Fruit fly (Drosophila melanogaster) whole organism, embryonic: ENCODE data around the gene CG17646.

Experiments
- Atf-2 ChIP-seq: fragments of 200-800 bp; sonication (Bioruptor generic); optimal IDR thresholded peaks from 2 replicates; lab custom pipeline; 2016; ENCODE audit warnings: missing biosample characterization, missing genetic modification characterization
- C15 ChIP-seq: fragments of 200-800 bp; sonication (Bioruptor generic); IDR thresholded peaks from 3 replicates; pipeline ENCODE4 v1.3.6; 2022; ENCODE audit warnings: missing biosample characterization, missing genetic modification characterization
- CG1024 ChIP-seq: fragments of 200-800 bp; sonication (Bioruptor generic); IDR thresholded peaks from 2 replicates; pipeline ENCODE4 v1.3.6; 2022; ENCODE audit warnings: missing biosample characterization, missing genetic modification characterization
- CG10979 ChIP-seq: fragments of 200-800 bp; sonication (Bioruptor generic); optimal IDR thresholded peaks from 2 replicates; lab custom pipeline; 2018; ENCODE audit warnings: missing biosample characterization, mild to moderate bottlenecking, missing genetic modification characterization, moderate library complexity
- CG11504 ChIP-seq: fragments of 200-800 bp; sonication (Bioruptor generic); optimal IDR thresholded peaks from 3 replicates; lab custom pipeline; 2019; ENCODE audit warnings: missing biosample characterization, mild to moderate bottlenecking, missing genetic modification characterization, moderate library complexity
- CG11696 ChIP-seq: fragments of 200-800 bp; sonication (Bioruptor generic); IDR thresholded peaks from 2 replicates; pipeline ENCODE4 v1.3.6; 2022; ENCODE audit warnings: missing biosample characterization, missing genetic modification characterization
- CG12299 ChIP-seq: fragments of 200-800 bp; sonication (Bioruptor generic); optimal IDR thresholded peaks from 2 replicates; lab custom pipeline; 2018; ENCODE audit warnings: missing biosample characterization, mild to moderate bottlenecking, missing genetic modification characterization
- CG13424 ChIP-seq: fragments of 200-800 bp; sonication (Bioruptor generic); optimal IDR thresholded peaks from 2 replicates; lab custom pipeline; 2019; ENCODE audit warnings: missing biosample characterization, mild to moderate bottlenecking, missing genetic modification characterization, moderate library complexity
- CG15696 ChIP-seq: fragments of 200-800 bp; sonication (Bioruptor generic); optimal IDR thresholded peaks from 2 replicates; lab custom pipeline; 2019; ENCODE audit warnings: missing biosample characterization, mild to moderate bottlenecking, missing genetic modification characterization, moderate library complexity
- CG1602 ChIP-seq: fragments of 200-800 bp; sonication (Bioruptor generic); optimal IDR thresholded peaks from 3 replicates; lab custom pipeline; 2016; ENCODE audit warnings: missing biosample characterization, missing genetic modification characterization
- CG17568 ChIP-seq: fragments of 200-800 bp; sonication (Bioruptor generic); optimal IDR thresholded peaks from 2 replicates; lab custom pipeline; 2018; ENCODE audit warnings: missing biosample characterization, mild to moderate bottlenecking, missing genetic modification characterization, moderate library complexity
- CG17912 ChIP-seq: fragments of 200-800 bp; sonication (Bioruptor generic); optimal IDR thresholded peaks from 2 replicates; lab custom pipeline; 2018; ENCODE audit warnings: missing biosample characterization, mild to moderate bottlenecking, missing genetic modification characterization
- CG18011 ChIP-seq: fragments of 200-800 bp; sonication (Bioruptor generic); optimal IDR thresholded peaks from 2 replicates; lab custom pipeline; 2017; ENCODE audit warnings: missing biosample characterization, missing genetic modification characterization, mild to moderate bottlenecking, moderate library complexity, missing genotype
- CG18599 ChIP-seq: fragments of 200-800 bp; sonication (Bioruptor generic); optimal IDR thresholded peaks from 3 replicates; lab custom pipeline; 2017; ENCODE audit warnings: missing biosample characterization, missing genetic modification characterization, mild to moderate bottlenecking, moderate library complexity, missing genetic modification reagents
- CG31365 ChIP-seq: fragments of 200-800 bp; sonication (Bioruptor generic); optimal IDR thresholded peaks from 2 replicates; lab custom pipeline; 2018; ENCODE audit warnings: missing biosample characterization, mild to moderate bottlenecking, missing genetic modification characterization
- CG32532 ChIP-seq: fragments of 200-800 bp; sonication (Bioruptor generic); IDR thresholded peaks from 2 replicates; pipeline ENCODE4 v1.3.6; 2022; ENCODE audit warnings: missing biosample characterization, missing genetic modification characterization
- CG3838 ChIP-seq: fragments of 200-800 bp; sonication (Bioruptor generic); optimal IDR thresholded peaks from 3 replicates; lab custom pipeline; 2016; ENCODE audit warnings: missing biosample characterization, missing genetic modification characterization
- CG3847 ChIP-seq: fragments of 200-800 bp; sonication (Bioruptor generic); IDR thresholded peaks from 2 replicates; pipeline ENCODE4 v1.3.6; 2022; ENCODE audit warnings: missing biosample characterization, missing genetic modification characterization
- CG7987 ChIP-seq: fragments of 200-800 bp; sonication (Bioruptor generic); optimal IDR thresholded peaks from 2 replicates; lab custom pipeline; 2018; ENCODE audit warnings: missing biosample characterization, mild to moderate bottlenecking, missing genetic modification characterization, moderate library complexity
- CG8089 ChIP-seq: fragments of 200-800 bp; sonication (Bioruptor generic); optimal IDR thresholded peaks from 3 replicates; lab custom pipeline; 2016; ENCODE audit warnings: missing biosample characterization, missing genetic modification characterization
- CG9817 ChIP-seq: fragments of 200-800 bp; sonication (Bioruptor generic); optimal IDR thresholded peaks from 2 replicates; lab custom pipeline; 2018; ENCODE audit warnings: missing biosample characterization, mild to moderate bottlenecking, missing genetic modification characterization, moderate library complexity
- CoRest ChIP-seq: fragments of 200-800 bp; sonication (Bioruptor generic); optimal IDR thresholded peaks from 3 replicates; lab custom pipeline; 2018; ENCODE audit warnings: missing biosample characterization, mild to moderate bottlenecking, missing genetic modification characterization, moderate library complexity
- Dfd ChIP-seq, 2 experiments: fragments of >200 bp; optimal IDR thresholded peaks; 2 replicates each; lab custom pipeline; 2017; ENCODE audit warnings: missing biosample characterization in 2 of 2, missing genetic modification characterization in 2 of 2
- Dip2 ChIP-seq: fragments of 200-800 bp; sonication (Bioruptor generic); IDR thresholded peaks from 2 replicates; pipeline ENCODE4 v1.3.6; 2022; ENCODE audit warnings: missing biosample characterization, missing genetic modification characterization
- Dp ChIP-seq: fragments of 200-800 bp; sonication (Bioruptor generic); optimal IDR thresholded peaks from 2 replicates; lab custom pipeline; 2018; ENCODE audit warnings: missing biosample characterization, mild to moderate bottlenecking, missing genetic modification characterization, moderate library complexity
- Fer3 ChIP-seq: fragments of 200-800 bp; sonication (Bioruptor generic); optimal IDR thresholded peaks from 2 replicates; lab custom pipeline; 2018; ENCODE audit warnings: missing biosample characterization, mild to moderate bottlenecking, missing genetic modification characterization, moderate library complexity
- HmgD ChIP-seq: fragments of 200-800 bp; sonication (Bioruptor generic); optimal IDR thresholded peaks from 3 replicates; lab custom pipeline; 2016; ENCODE audit warnings: missing biosample characterization, missing genetic modification characterization
- Hmr ChIP-seq: fragments of 200-800 bp; sonication (Bioruptor generic); optimal IDR thresholded peaks from 3 replicates; lab custom pipeline; 2017; ENCODE audit warnings: mild to moderate bottlenecking, missing biosample characterization, missing genetic modification reagents, missing genetic modification characterization
- Jarid2 ChIP-seq: fragments of 200-800 bp; sonication (Bioruptor generic); optimal IDR thresholded peaks from 3 replicates; lab custom pipeline; 2017; ENCODE audit warnings: mild to moderate bottlenecking, missing biosample characterization, missing genetic modification reagents, missing genetic modification characterization
- Mrtf ChIP-seq: fragments of 200-800 bp; sonication (Bioruptor generic); IDR thresholded peaks from 3 replicates; pipeline ENCODE4 v1.3.6; 2022; ENCODE audit warnings: missing biosample characterization, missing genetic modification characterization
- NFAT ChIP-seq: fragments of 200-800 bp; sonication (Bioruptor generic); IDR thresholded peaks from 2 replicates; pipeline ENCODE4 v1.3.6; 2022; ENCODE audit warnings: missing biosample characterization, missing genetic modification characterization
- Nf-YA ChIP-seq: fragments of 200-800 bp; sonication (Bioruptor generic); IDR thresholded peaks from 2 replicates; pipeline ENCODE4 v1.3.6; 2022; ENCODE audit warnings: missing biosample characterization, missing genetic modification characterization
- Oaz ChIP-seq: fragments of 200-800 bp; sonication (Bioruptor generic); IDR thresholded peaks from 2 replicates; pipeline ENCODE4 v1.3.6; 2022; ENCODE audit warnings: missing biosample characterization, missing genetic modification characterization
- Sin3A ChIP-seq: fragments of >200 bp; optimal IDR thresholded peaks from 2 replicates; lab custom pipeline; 2018
- Six4 ChIP-seq: fragments of 200-800 bp; sonication (Bioruptor generic); optimal IDR thresholded peaks from 2 replicates; lab custom pipeline; 2016; ENCODE audit warnings: missing biosample characterization, missing genetic modification characterization
- Stat92E ChIP-seq, 3 experiments: fragments of >200 bp in 2 of 3; fragments of 200-800 bp in 1 of 3; sonication (Bioruptor generic) in 1 of 3; optimal IDR thresholded peaks; 2 replicates each; lab custom pipeline; 2017 to 2019; ENCODE audit warnings: missing biosample characterization in 3 of 3, missing genetic modification characterization in 3 of 3, mild to moderate bottlenecking in 1 of 3, moderate library complexity in 1 of 3
- Xbp1 ChIP-seq: fragments of 200-800 bp; sonication (Bioruptor generic); optimal IDR thresholded peaks from 3 replicates; lab custom pipeline; 2016; ENCODE audit warnings: missing biosample characterization, mild to moderate bottlenecking, missing genetic modification characterization
- ab ChIP-seq: fragments of 200-800 bp; sonication (Bioruptor generic); optimal IDR thresholded peaks from 2 replicates; lab custom pipeline; 2016; ENCODE audit warnings: missing biosample characterization, missing genetic modification characterization
- bab2 ChIP-seq: fragments of 200-800 bp; sonication (Bioruptor generic); optimal IDR thresholded peaks from 2 replicates; lab custom pipeline; 2016; ENCODE audit warnings: missing biosample characterization, missing genetic modification characterization
- ci ChIP-seq: fragments of 200-800 bp; sonication (Bioruptor generic); IDR thresholded peaks from 3 replicates; pipeline ENCODE4 v1.3.6; 2022; ENCODE audit warnings: missing biosample characterization, missing genetic modification characterization
- ftz-f1 ChIP-seq: fragments of 200-800 bp; sonication (Bioruptor generic); optimal IDR thresholded peaks from 2 replicates; lab custom pipeline; 2016; ENCODE audit warnings: missing biosample characterization, missing genetic modification characterization
- jigr1 ChIP-seq: fragments of 200-800 bp; sonication (Bioruptor generic); IDR thresholded peaks from 3 replicates; pipeline ENCODE4 v1.3.6; 2022; ENCODE audit warnings: missing biosample characterization, missing genetic modification characterization
- kay ChIP-seq: fragments of 200-800 bp; sonication (Bioruptor generic); optimal IDR thresholded peaks from 2 replicates; lab custom pipeline; 2016; ENCODE audit warnings: missing biosample characterization, missing genetic modification characterization
- ken ChIP-seq: fragments of 200-800 bp; sonication (Bioruptor generic); IDR thresholded peaks from 3 replicates; pipeline ENCODE4 v1.3.6; 2022; ENCODE audit warnings: missing biosample characterization, missing genetic modification characterization
- kni ChIP-seq: fragments of 200-800 bp; sonication (Bioruptor generic); optimal IDR thresholded peaks from 3 replicates; lab custom pipeline; 2017; ENCODE audit warnings: mild to moderate bottlenecking, missing biosample characterization, missing genetic modification reagents, missing genetic modification characterization
- lola ChIP-seq, 3 experiments: fragments of >200 bp in 2 of 3; fragments of 200-800 bp in 1 of 3; sonication (Bioruptor generic) in 1 of 3; optimal IDR thresholded peaks; 2 replicates each; lab custom pipeline; 2017 to 2019; ENCODE audit warnings: missing biosample characterization in 3 of 3, missing genetic modification characterization in 3 of 3, mild to moderate bottlenecking in 1 of 3, moderate library complexity in 1 of 3
- mirr ChIP-seq: fragments of 200-800 bp; sonication (Bioruptor generic); optimal IDR thresholded peaks from 3 replicates; lab custom pipeline; 2018; ENCODE audit warnings: missing biosample characterization, mild to moderate bottlenecking, missing genetic modification characterization
- nerfin-2 ChIP-seq: fragments of 200-800 bp; sonication (Bioruptor generic); IDR thresholded peaks from 2 replicates; pipeline ENCODE4 v1.3.6; 2022; ENCODE audit warnings: missing biosample characterization, missing genetic modification characterization; ENCODE audit not compliant: partially characterized antibody
- pnt ChIP-seq: fragments of 200-800 bp; sonication (Bioruptor generic); optimal IDR thresholded peaks from 3 replicates; lab custom pipeline; 2016; ENCODE audit warnings: missing biosample characterization, missing genetic modification characterization
- tgo ChIP-seq: fragments of 200-800 bp; sonication (Bioruptor generic); IDR thresholded peaks from 3 replicates; pipeline ENCODE4 v1.3.6; 2022; ENCODE audit warnings: missing biosample characterization, missing genetic modification characterization
- ttk ChIP-seq: fragments of 200-800 bp; sonication (Bioruptor generic); IDR thresholded peaks from 2 replicates; pipeline ENCODE4 v2.1.2; 2022; ENCODE audit warnings: missing biosample characterization, missing genetic modification characterization

CG17646 gene

dm6 chr2L:1715699-1716333, 16.5 kb upstream of the CG17646 start, which contains the start of gene frtz (continued):
- TF ChIP-seq HmgD (no peak), tgo (GFP tag; lab: Robert Waterston, UW) (no peak), nerfin-2 (GFP tag; lab: Robert Waterston, UW) (peak; percentile 49), CG1602 (no peak), Hmr (GFP tag; lab: Kevin White, UChicago) (peak; percentile 74), ftz-f1 (GFP tag; lab: Kevin White, UChicago) (no peak), CG15696 (no peak), CG17568 (GFP tag; lab: Kevin White, UChicago) (no peak), Fer3 (no peak), CG8089 (GFP tag; lab: Kevin White, UChicago) (no peak), CG18011 (GFP tag; lab: Kevin White, UChicago) (no peak), lola (GFP tag; optimal IDR thresholded peaks at IDR 0.05; lab: Kevin White, UChicago) (no peak), CoRest (tag; lab: Kevin White, UChicago) (no peak), CG7987 (GFP tag; lab: Kevin White, UChicago) (no peak), Mrtf (GFP tag; lab: Robert Waterston, UW) (no peak), Nf-YA (no peak), Jarid2 (GFP tag; lab: Kevin White, UChicago) (no peak), Atf-2 (GFP tag; lab: Kevin White, UChicago) (no peak), pnt (GFP tag; lab: Kevin White, UChicago) (no peak), kni (GFP tag; lab: Kevin White, UChicago) (no peak), CG11696 (GFP tag; lab: Robert Waterston, UW) (no peak), CG17912 (GFP tag; lab: Kevin White, UChicago) (no peak), CG18599 (GFP tag; lab: Kevin White, UChicago) (no peak), Sin3A (lab: Kevin White, UChicago) (peak; percentile 30), NFAT (no peak), Dfd (GFP tag; optimal IDR thresholded peaks at IDR 0.05; lab: Kevin White, UChicago) (no peak), Xbp1 (no peak), CG9817 (tag; lab: Kevin White, UChicago) (peak; percentile 9), jigr1 (no peak), ci (GFP tag; lab: Robert Waterston, UW) (peak; percentile 41; the same call in 2 of the 3 replicates), CG32532 (GFP tag; lab: Robert Waterston, UW) (peak; percentile 19; the same call in 1 of the 2 replicates), ken (GFP tag; lab: Robert Waterston, UW) (no peak), bab2 (GFP tag; lab: Kevin White, UChicago) (peak; percentile 18), Oaz (GFP tag; lab: Robert Waterston, UW) (no peak), CG11504 (tag; lab: Kevin White, UChicago) (peak; percentile 89), CG3838 (GFP tag; lab: Kevin White, UChicago) (no peak), Stat92E (GFP tag; optimal IDR thresholded peaks at IDR 0.05; lab: Kevin White, UChicago) (no peak), Six4 (GFP tag; lab: Kevin White, UChicago) (no peak), CG1024 (no peak), Dp (peak; percentile 37), ab (no peak), ttk (no peak), kay (GFP tag; lab: Kevin White, UChicago) (no peak), CG3847 (GFP tag; lab: Robert Waterston, UW) (peak; percentile 19; the same call in 1 of the 2 replicates), mirr (GFP tag; lab: Kevin White, UChicago) (no peak), CG12299 (tag; lab: Kevin White, UChicago) (no peak), CG13424 (tag; lab: Kevin White, UChicago) (no peak), C15 (GFP tag; lab: Robert Waterston, UW) (no peak), CG10979 (tag; lab: Kevin White, UChicago) (no peak), Dip2 (GFP tag; lab: Robert Waterston, UW) (no peak), CG31365 (tag; lab: Kevin White, UChicago) (no peak)
